Worm (Caenorhabditis elegans) whole organism, L1 larva: ENCODE results near the gene flp-8.

Experiments used
- C04F5.9 ChIP-seq: sonication (generic microtip); optimal IDR thresholded peaks from 2 replicates; lab custom pipeline; 2016; ENCODE audit warnings: missing genetic modification characterization, missing compliant biosample characterization
- ces-1 ChIP-seq: fragments of 150-350 bp; optimal IDR thresholded peaks from 2 replicates; lab custom pipeline; 2014; ENCODE audit warnings: missing biosample characterization, missing genetic modification reagents, missing genetic modification characterization
- dpl-1 ChIP-seq, 3 experiments: fragments of 150-350 bp in 2 of 3; sonication (generic microtip) in 1 of 3; optimal IDR thresholded peaks; 2 replicates each; lab custom pipeline; 2014 to 2017; ENCODE audit warnings: missing biosample characterization in 3 of 3, missing genetic modification characterization in 3 of 3, missing genetic modification reagents in 3 of 3
- dsc-1 ChIP-seq: sonication (generic microtip); optimal IDR thresholded peaks from 2 replicates; lab custom pipeline; 2016; ENCODE audit warnings: mild to moderate bottlenecking, missing genetic modification characterization, missing compliant biosample characterization
- efl-1 ChIP-seq, 4 experiments: fragments of 150-350 bp; optimal IDR thresholded peaks in 3 of 4; peaks in 1 of 4; 1 replicate in 1 of 4; 2 replicates in 3 of 4; lab custom pipeline; 2014; ENCODE audit warnings: missing biosample characterization in 2 of 4, missing genetic modification characterization in 2 of 4, missing genetic modification reagents in 2 of 4
- elt-3 ChIP-seq, 6 experiments: fragments of 150-350 bp in 1 of 6; sonication (generic microtip); optimal IDR thresholded peaks; 2 replicates each; lab custom pipeline; 2017 to 2018; ENCODE audit warnings: missing biosample characterization in 6 of 6, missing genetic modification characterization in 6 of 6, inconsistent platforms in 1 of 6
- ets-5 ChIP-seq: fragments of 200-800 bp; sonication (Bioruptor generic); IDR thresholded peaks from 2 replicates; pipeline ENCODE4 v1.3.6; 2022; ENCODE audit warnings: missing genetic modification characterization, missing compliant biosample characterization
- fkh-10 ChIP-seq: sonication (generic microtip); optimal IDR thresholded peaks from 2 replicates; lab custom pipeline; 2017; ENCODE audit warnings: missing biosample characterization, missing genetic modification reagents, missing genetic modification characterization
- fkh-8 ChIP-seq: sonication (generic microtip); optimal IDR thresholded peaks from 2 replicates; lab custom pipeline; 2016; ENCODE audit warnings: mild to moderate bottlenecking, missing genetic modification characterization, missing compliant biosample characterization
- hlh-4 ChIP-seq: sonication (generic microtip); optimal IDR thresholded peaks from 2 replicates; lab custom pipeline; 2016; ENCODE audit warnings: mild to moderate bottlenecking, missing genetic modification characterization, missing compliant biosample characterization
- lin-13 ChIP-seq: fragments of 150-350 bp; optimal IDR thresholded peaks from 2 replicates; lab custom pipeline; 2014; ENCODE audit warnings: missing biosample characterization, missing genetic modification reagents, missing genetic modification characterization
- lin-14 ChIP-seq: fragments of 200-800 bp; sonication (Bioruptor generic); optimal IDR thresholded peaks from 2 replicates; lab custom pipeline; 2018; ENCODE audit warnings: mild to moderate bottlenecking, missing genetic modification characterization, moderate library complexity, missing compliant biosample characterization
- lin-35 ChIP-seq, 2 experiments: fragments of 150-350 bp; optimal IDR thresholded peaks; 2 replicates each; lab custom pipeline; 2014; ENCODE audit warnings: missing biosample characterization in 2 of 2, missing genetic modification characterization in 2 of 2, missing genetic modification reagents in 2 of 2
- lin-39 ChIP-seq: fragments of 150-350 bp; optimal IDR thresholded peaks from 2 replicates; lab custom pipeline; 2014; ENCODE audit warnings: missing biosample characterization, missing genetic modification reagents, missing genetic modification characterization
- mef-2 ChIP-seq: fragments of 150-350 bp; optimal IDR thresholded peaks from 2 replicates; lab custom pipeline; 2014; ENCODE audit warnings: missing biosample characterization, missing genetic modification characterization
- nhr-12 ChIP-seq: sonication (generic microtip); optimal IDR thresholded peaks from 2 replicates; lab custom pipeline; 2017; ENCODE audit warnings: missing biosample characterization, missing genetic modification characterization
- nhr-19 ChIP-seq: fragments of 200-800 bp; sonication (Bioruptor generic); conservative IDR thresholded peaks from 2 replicates; pipeline ENCODE4 v1.3.6; 2022; ENCODE audit warnings: missing genetic modification characterization, missing compliant biosample characterization
- nhr-28 ChIP-seq: fragments of 150-350 bp; optimal IDR thresholded peaks from 2 replicates; lab custom pipeline; 2014; ENCODE audit warnings: missing biosample characterization, missing genetic modification characterization
- nhr-76 ChIP-seq: sonication (generic microtip); optimal IDR thresholded peaks from 2 replicates; lab custom pipeline; 2017; ENCODE audit warnings: missing biosample characterization, missing genetic modification characterization
- nhr-77 ChIP-seq: fragments of 150-350 bp; optimal IDR thresholded peaks from 2 replicates; lab custom pipeline; 2014; ENCODE audit warnings: missing biosample characterization, missing genetic modification characterization
- nhr-84 ChIP-seq: sonication (generic microtip); optimal IDR thresholded peaks from 2 replicates; lab custom pipeline; 2017; ENCODE audit warnings: missing biosample characterization, missing genetic modification characterization
- nhr-90 ChIP-seq: sonication (generic microtip); optimal IDR thresholded peaks from 2 replicates; lab custom pipeline; 2016; ENCODE audit warnings: mild to moderate bottlenecking, missing genetic modification characterization, missing compliant biosample characterization; ENCODE audit not compliant: poor library complexity
- pag-3 ChIP-seq: sonication (generic microtip); optimal IDR thresholded peaks from 2 replicates; lab custom pipeline; 2017; ENCODE audit warnings: missing genetic modification characterization, mild to moderate bottlenecking, missing compliant biosample characterization, antibody characterized with exemption, borderline replicate concordance; ENCODE audit not compliant: insufficient read depth
- pqm-1 ChIP-seq: sonication (generic microtip); optimal IDR thresholded peaks from 3 replicates; lab custom pipeline; 2017; ENCODE audit warnings: missing biosample characterization, missing genetic modification characterization
- rnt-1 ChIP-seq: sonication (generic microtip); optimal IDR thresholded peaks from 2 replicates; lab custom pipeline; 2016; ENCODE audit warnings: mild to moderate bottlenecking, missing genetic modification characterization, moderate library complexity, missing compliant biosample characterization
- skn-1 ChIP-seq: fragments of 150-350 bp; optimal IDR thresholded peaks from 2 replicates; lab custom pipeline; 2014; ENCODE audit warnings: missing biosample characterization, missing genetic modification characterization
- snu-23 ChIP-seq: sonication (generic microtip); optimal IDR thresholded peaks from 2 replicates; lab custom pipeline; 2016; ENCODE audit warnings: missing genetic modification characterization, missing compliant biosample characterization
- sup-37 ChIP-seq: fragments of 200-800 bp; sonication (Bioruptor generic); optimal IDR thresholded peaks from 2 replicates; lab custom pipeline; 2018; ENCODE audit warnings: mild to moderate bottlenecking, missing genetic modification characterization, missing compliant biosample characterization
- tbx-2 ChIP-seq: sonication (generic microtip); optimal IDR thresholded peaks from 2 replicates; lab custom pipeline; 2016; ENCODE audit warnings: missing genetic modification characterization, missing compliant biosample characterization
- tlp-1 ChIP-seq: fragments of 150-350 bp; optimal IDR thresholded peaks from 2 replicates; lab custom pipeline; 2014; ENCODE audit warnings: missing biosample characterization, missing genetic modification characterization
- xbp-1 ChIP-seq: sonication (generic microtip); optimal IDR thresholded peaks from 2 replicates; lab custom pipeline; 2016; ENCODE audit warnings: missing genetic modification characterization, missing compliant biosample characterization
- zag-1 ChIP-seq: fragments of 150-350 bp; optimal IDR thresholded peaks from 2 replicates; lab custom pipeline; 2014; ENCODE audit warnings: missing biosample characterization, missing genetic modification characterization
- ztf-4 ChIP-seq: fragments of 150-350 bp; optimal IDR thresholded peaks from 2 replicates; lab custom pipeline; 2014; ENCODE audit warnings: missing biosample characterization, missing genetic modification characterization

The flp-8 gene

ce11 chrX:14910689-14911088, 29.5 kb downstream of the flp-8 start:
- TF ChIP-seq dsc-1 (tag; lab: Kevin White, UChicago) = no peak
- no peak for TF ChIP-seq tlp-1 (tag; lab: Kevin White, UChicago)
- peak; percentile 50 for TF ChIP-seq fkh-10 (GFP tag; lab: Kevin White, UChicago)

ce11 chrX:14916767-14917166, 35.5 kb downstream of the flp-8 start:
- peak; percentile 33 for TF ChIP-seq lin-14 (GFP tag; lab: Kevin White, UChicago)
- TF ChIP-seq nhr-77 (tag; lab: Kevin White, UChicago) = no peak
- TF ChIP-seq dpl-1 (GFP tag; optimal IDR thresholded peaks at IDR 0.05; lab: Kevin White, UChicago) = no peak
- no peak for TF ChIP-seq efl-1 (optimal IDR thresholded peaks at IDR 0.05; lab: Kevin White, UChicago)
- peak in 1 of 2 experiments; percentile 62 for TF ChIP-seq efl-1 (GFP tag; optimal IDR thresholded peaks at IDR 0.05 in 1 of 2; lab: Kevin White, UChicago)
- TF ChIP-seq fkh-10 (GFP tag; lab: Kevin White, UChicago) = peak; percentile 83
- TF ChIP-seq lin-39 (tag; lab: Kevin White, UChicago) = no peak
- no peak for TF ChIP-seq nhr-84 (tag; lab: Kevin White, UChicago)
- TF ChIP-seq elt-3 (tag; optimal IDR thresholded peaks at IDR 0.05; lab: Kevin White, UChicago) = no peak
- TF ChIP-seq, all 84 proteins: peak for 3

- TF ChIP-seq dpl-1 (GFP tag; optimal IDR thresholded peaks at IDR 0.05; lab: Kevin White, UChicago) = no peak
- no peak for TF ChIP-seq ets-5
- TF ChIP-seq lin-35 (GFP tag; optimal IDR thresholded peaks at IDR 0.05; lab: Kevin White, UChicago) = no peak
- TF ChIP-seq fkh-8 (tag; lab: Kevin White, UChicago) = no peak
- TF ChIP-seq hlh-4 = no peak
- no peak for TF ChIP-seq pag-3 (tag; lab: Kevin White, UChicago)
- no peak for TF ChIP-seq sup-37
- no peak for TF ChIP-seq xbp-1 (tag; lab: Kevin White, UChicago)
- TF ChIP-seq rnt-1 (tag; lab: Kevin White, UChicago) = no peak
- TF ChIP-seq mef-2 (tag; lab: Kevin White, UChicago) = no peak
- no peak for TF ChIP-seq skn-1 (tag; lab: Kevin White, UChicago)
- no peak for TF ChIP-seq snu-23 (GFP tag; lab: Kevin White, UChicago)
- TF ChIP-seq nhr-28 (tag; lab: Kevin White, UChicago) = no peak
These were observed 37.3 kb downstream of the flp-8 start, which contains the start of gene npr-40 for ce11 chrX:14918538-14918937. npr-40 (plus strand) TSS chrX:14918838.

ce11 chrX:14920880-14921279, 39.7 kb downstream of the flp-8 start:
- TF ChIP-seq fkh-10 (GFP tag; lab: Kevin White, UChicago) = peak; percentile 78
- TF ChIP-seq C04F5.9 (tag; lab: Kevin White, UChicago) = no peak

- TF ChIP-seq nhr-19 = no peak
- TF ChIP-seq ztf-4 (tag; lab: Kevin White, UChicago) = no peak
- TF ChIP-seq ces-1 = no peak
- no peak for TF ChIP-seq tbx-2 (tag; lab: Kevin White, UChicago)
- no peak for TF ChIP-seq nhr-90 (tag; lab: Kevin White, UChicago)
- TF ChIP-seq nhr-12 = no peak
- no peak for TF ChIP-seq nhr-28 (tag; lab: Kevin White, UChicago)
- no peak for TF ChIP-seq rnt-1 (tag; lab: Kevin White, UChicago)
- no peak for TF ChIP-seq pag-3 (tag; lab: Kevin White, UChicago)
- no peak for TF ChIP-seq zag-1
- TF ChIP-seq lin-13 = no peak
- no peak for TF ChIP-seq nhr-76
- no peak for TF ChIP-seq pqm-1 (tag; lab: Kevin White, UChicago)
- TF ChIP-seq lin-14 (GFP tag; lab: Kevin White, UChicago) = no peak
- TF ChIP-seq, all 84 proteins: peak for 0
These were observed 41.5 kb downstream of the flp-8 start for ce11 chrX:14922758-14923157.
